Fruit fly (Drosophila melanogaster): ENCODE results near the gene Raf.

The Raf gene

dm6 chrX:2360992-2361391 lies 65.7 kb downstream of the Raf start:
- peak; percentile 56 for TF ChIP-seq psq (GFP tag; optimal IDR thresholded peaks at IDR 0.05)
- no peak for TF ChIP-seq Hr83 (GFP tag; optimal IDR thresholded peaks at IDR 0.05; ENCODE audit: poor library complexity, severe bottlenecking)
- no peak for TF ChIP-seq Dif (GFP tag; optimal IDR thresholded peaks at IDR 0.05; ENCODE audit: partially characterized antibody)
- no peak for TF ChIP-seq jim (GFP tag; optimal IDR thresholded peaks at IDR 0.05)

DNA sequence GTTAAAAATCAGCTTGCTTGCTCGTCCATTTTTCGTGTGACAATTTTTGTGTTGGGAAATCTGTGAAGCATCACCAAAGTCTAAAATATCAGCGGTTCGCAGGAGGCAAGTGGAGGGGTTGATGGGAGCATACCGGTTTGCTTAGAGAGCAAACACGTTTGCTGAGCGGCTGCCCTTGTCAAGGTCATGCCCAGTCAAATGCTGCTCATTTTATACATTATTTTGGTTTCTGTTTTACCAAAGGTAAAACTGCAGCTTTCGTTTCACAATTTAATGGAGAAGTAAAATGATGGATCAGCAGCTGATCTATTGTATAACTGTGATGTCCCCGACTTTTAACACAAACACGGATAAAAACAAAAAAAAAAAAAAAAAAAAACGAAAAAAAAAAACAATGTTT lies 67.1 kb downstream of the Raf start:
- TF ChIP-seq pan (optimal IDR thresholded peaks at IDR 0.05) (no peak), CG32264 (GFP tag; optimal IDR thresholded peaks at IDR 0.05) (no peak), Hr83 (GFP tag; optimal IDR thresholded peaks at IDR 0.05; ENCODE audit: poor library complexity, severe bottlenecking) (no peak), OdsH (GFP tag; optimal IDR thresholded peaks at IDR 0.05) (no peak), h (GFP tag; optimal IDR thresholded peaks at IDR 0.05) (no peak), sage (GFP tag; optimal IDR thresholded peaks at IDR 0.05) (no peak), Vsx2 (GFP tag; optimal IDR thresholded peaks at IDR 0.05; ENCODE audit: partially characterized antibody) (no peak), Dif (GFP tag; optimal IDR thresholded peaks at IDR 0.05; ENCODE audit: partially characterized antibody) (no peak), Sp1 (GFP tag; optimal IDR thresholded peaks at IDR 0.05) (no peak), GATAd (GFP tag; optimal IDR thresholded peaks at IDR 0.05) (no peak), dsf (GFP tag; optimal IDR thresholded peaks at IDR 0.05; ENCODE audit: borderline replicate concordance) (no peak), ey (GFP tag; optimal IDR thresholded peaks at IDR 0.05) (no peak), Rel (GFP tag; optimal IDR thresholded peaks at IDR 0.05) (no peak), Rel (tag; optimal IDR thresholded peaks at IDR 0.05) (no peak), dl (GFP tag; optimal IDR thresholded peaks at IDR 0.05; ENCODE audit: insufficient read depth in 1 of 2, partially characterized antibody in 2 of 2) (no peak), usp (GFP tag; optimal IDR thresholded peaks at IDR 0.05) (no peak), tai (GFP tag; optimal IDR thresholded peaks at IDR 0.05) (no peak), HLH106 (tag; optimal IDR thresholded peaks at IDR 0.05) (no peak)

DNA sequence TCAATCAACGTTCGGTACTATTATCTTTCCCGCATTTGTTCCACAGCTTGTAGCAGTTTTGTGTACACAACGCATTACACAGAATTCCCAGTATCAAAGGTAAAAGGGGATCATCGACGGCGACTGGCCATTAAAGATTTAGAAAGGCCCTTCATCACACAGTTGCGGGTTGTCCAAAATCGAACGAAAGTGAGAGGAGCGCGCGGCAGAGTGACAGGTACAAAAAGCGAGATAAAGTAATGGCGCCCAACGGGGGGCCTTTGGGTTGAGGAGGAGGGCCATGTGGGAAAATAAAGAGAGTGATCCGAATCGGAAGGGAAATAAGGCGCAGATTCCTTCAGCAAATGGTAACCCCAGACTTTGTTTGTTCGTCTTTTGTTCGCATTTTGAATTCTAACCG lies 68.5 kb downstream of the Raf start:
- TF ChIP-seq Dif (GFP tag; optimal IDR thresholded peaks at IDR 0.05; ENCODE audit: partially characterized antibody) (no peak), fru (GFP tag; optimal IDR thresholded peaks at IDR 0.05) (peak; percentile 15)

dm6 chrX:2365405-2365804 lies 70.1 kb downstream of the Raf start:
- TF ChIP-seq rgr (GFP tag; optimal IDR thresholded peaks at IDR 0.05) (peak; percentile 37), OdsH (GFP tag; optimal IDR thresholded peaks at IDR 0.05) (peak; percentile 9), dmrt93B (GFP tag; optimal IDR thresholded peaks at IDR 0.05) (peak; percentile 12), ey (GFP tag; optimal IDR thresholded peaks at IDR 0.05) (peak; percentile 22), fru (GFP tag; optimal IDR thresholded peaks at IDR 0.05) (peak; percentile 57), Mio (GFP tag; optimal IDR thresholded peaks at IDR 0.05) (no peak), CG32264 (GFP tag; optimal IDR thresholded peaks at IDR 0.05) (no peak), usp (GFP tag; optimal IDR thresholded peaks at IDR 0.05) (no peak), foxo (GFP tag; optimal IDR thresholded peaks at IDR 0.05) (peak in 1 of 2 experiments; percentile 55), h (GFP tag; optimal IDR thresholded peaks at IDR 0.05) (peak; percentile 36)

DNA sequence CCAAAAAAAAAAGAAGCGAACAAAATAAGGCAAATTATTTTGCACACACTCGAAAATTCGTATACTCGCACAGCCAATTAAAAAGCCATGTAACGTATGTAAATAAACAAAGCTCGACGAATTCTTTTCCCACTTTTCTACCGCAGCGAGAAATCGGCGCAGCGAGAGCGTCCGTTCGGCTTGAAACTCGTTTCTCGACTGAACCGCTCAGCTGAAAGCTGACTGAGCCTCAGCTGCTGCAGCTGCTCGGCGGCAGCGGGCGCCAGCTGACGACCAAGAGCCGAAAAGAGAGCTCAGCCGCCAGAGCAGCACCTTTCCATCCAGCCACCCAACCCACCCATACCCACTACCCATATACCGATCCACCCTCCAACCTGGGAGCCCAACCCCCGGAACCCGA lies 70.9 kb downstream of the Raf start, which contains the start of gene CG2841:
TSS of gene CG2841 (minus strand) at position 186 of the 400 bp plus-strand sequence.
- TF ChIP-seq Vsx2 (GFP tag; optimal IDR thresholded peaks at IDR 0.05; ENCODE audit: partially characterized antibody), result peak; percentile 61
- TF ChIP-seq Sp1 (GFP tag; optimal IDR thresholded peaks at IDR 0.05), result no peak

DNA sequence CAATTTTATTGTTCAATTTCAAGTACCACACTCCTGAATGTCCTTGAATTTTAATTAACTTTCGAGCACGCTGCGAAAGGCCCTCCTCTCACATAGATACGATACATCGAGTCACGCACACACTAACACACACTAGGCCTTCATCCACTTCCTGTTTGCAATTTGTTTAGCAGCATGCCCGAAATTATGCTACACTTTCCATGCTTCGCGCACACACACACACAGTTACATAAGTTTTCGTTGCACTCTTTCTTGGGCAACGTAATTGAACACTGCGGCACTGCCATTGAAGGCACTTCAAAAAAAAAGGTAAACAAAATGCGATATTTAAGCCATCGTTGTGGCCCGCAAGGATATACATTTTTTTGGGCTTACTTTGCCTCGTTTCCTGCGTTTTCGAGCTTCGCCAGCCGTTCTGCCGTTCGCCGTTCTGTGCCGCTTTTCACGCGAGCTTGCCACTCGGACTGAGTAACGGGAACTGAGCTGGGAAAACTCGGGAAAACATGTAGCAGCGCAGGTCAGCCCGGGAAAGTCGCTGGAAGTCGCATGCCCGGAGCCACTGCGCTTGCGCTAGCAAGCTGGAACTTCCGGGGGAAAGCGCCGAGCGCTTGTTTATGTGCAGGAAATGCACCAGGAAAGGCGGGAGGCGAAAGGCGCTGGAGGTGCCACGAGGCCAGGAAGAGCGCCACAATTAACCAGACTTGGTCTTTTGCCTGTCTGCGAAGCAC lies 88.0 kb downstream of the Raf start:
- peak; percentile 5 for TF ChIP-seq rgr (GFP tag; optimal IDR thresholded peaks at IDR 0.05)
- TF ChIP-seq OdsH (GFP tag; optimal IDR thresholded peaks at IDR 0.05), result no peak
- no peak for TF ChIP-seq CrebA (GFP tag; optimal IDR thresholded peaks at IDR 0.05; ENCODE audit: borderline replicate concordance)
- no peak for TF ChIP-seq Mio (GFP tag; optimal IDR thresholded peaks at IDR 0.05)
- TF ChIP-seq N (GFP tag; optimal IDR thresholded peaks at IDR 0.05), result peak; percentile 4
- TF ChIP-seq CG32264 (GFP tag; optimal IDR thresholded peaks at IDR 0.05), result no peak
- no peak for TF ChIP-seq GATAd (GFP tag; optimal IDR thresholded peaks at IDR 0.05)
- no peak for TF ChIP-seq psq (GFP tag; optimal IDR thresholded peaks at IDR 0.05)

Data from whole organism, wandering third instar larva.